Worm (Caenorhabditis elegans) whole organism, L2 larva: ENCODE results near the gene fipr-13.

Experiments used
- ZK546.5 ChIP-seq: sonication (generic microtip); optimal IDR thresholded peaks from 2 replicates; lab custom pipeline; 2017; ENCODE audit warnings: missing biosample characterization, missing genetic modification characterization
- alr-1 ChIP-seq: fragments of 150-350 bp; optimal IDR thresholded peaks from 2 replicates; lab custom pipeline; 2014; ENCODE audit warnings: missing biosample characterization, missing genetic modification characterization
- aly-2 ChIP-seq: fragments of 150-350 bp; optimal IDR thresholded peaks from 2 replicates; lab custom pipeline; 2014; ENCODE audit warnings: missing biosample characterization, missing genetic modification characterization
- ceh-82 ChIP-seq: fragments of 150-350 bp; optimal IDR thresholded peaks from 2 replicates; lab custom pipeline; 2014; ENCODE audit warnings: missing biosample characterization, missing genetic modification characterization
- dmd-4 ChIP-seq: sonication (generic microtip); optimal IDR thresholded peaks from 2 replicates; lab custom pipeline; 2017; ENCODE audit warnings: missing biosample characterization, missing genetic modification characterization
- egl-27 ChIP-seq: sonication (generic microtip); optimal IDR thresholded peaks from 3 replicates; lab custom pipeline; 2017; ENCODE audit warnings: missing biosample characterization, missing genetic modification reagents, missing genetic modification characterization
- fos-1 ChIP-seq: fragments of 150-350 bp; optimal IDR thresholded peaks from 2 replicates; lab custom pipeline; 2014; ENCODE audit warnings: missing biosample characterization, missing genetic modification characterization
- lin-11 ChIP-seq: fragments of 150-350 bp; sonication (generic microtip); optimal IDR thresholded peaks from 2 replicates; lab custom pipeline; 2014; ENCODE audit warnings: missing biosample characterization, missing genetic modification characterization, inconsistent platforms, mixed read lengths
- lsy-2 ChIP-seq, 2 experiments: fragments of 150-350 bp in 1 of 2; sonication (generic microtip) in 1 of 2; optimal IDR thresholded peaks; 2 replicates each; lab custom pipeline; 2014 to 2017; ENCODE audit warnings: missing biosample characterization in 2 of 2, missing genetic modification characterization in 2 of 2
- nhr-11 ChIP-seq: fragments of 150-350 bp; optimal IDR thresholded peaks from 2 replicates; lab custom pipeline; 2014; ENCODE audit warnings: missing biosample characterization, missing genetic modification characterization
- unc-39 ChIP-seq: fragments of 150-350 bp; optimal IDR thresholded peaks from 2 replicates; lab custom pipeline; 2014; ENCODE audit warnings: missing biosample characterization, missing genetic modification characterization
- unc-62 ChIP-seq: fragments of 150-350 bp; optimal IDR thresholded peaks from 2 replicates; lab custom pipeline; 2014; ENCODE audit warnings: missing biosample characterization, missing genetic modification reagents, missing genetic modification characterization
- ztf-11 ChIP-seq: sonication (generic microtip); optimal IDR thresholded peaks from 2 replicates; lab custom pipeline; 2017; ENCODE audit warnings: missing biosample characterization, missing genetic modification characterization

DNA sequence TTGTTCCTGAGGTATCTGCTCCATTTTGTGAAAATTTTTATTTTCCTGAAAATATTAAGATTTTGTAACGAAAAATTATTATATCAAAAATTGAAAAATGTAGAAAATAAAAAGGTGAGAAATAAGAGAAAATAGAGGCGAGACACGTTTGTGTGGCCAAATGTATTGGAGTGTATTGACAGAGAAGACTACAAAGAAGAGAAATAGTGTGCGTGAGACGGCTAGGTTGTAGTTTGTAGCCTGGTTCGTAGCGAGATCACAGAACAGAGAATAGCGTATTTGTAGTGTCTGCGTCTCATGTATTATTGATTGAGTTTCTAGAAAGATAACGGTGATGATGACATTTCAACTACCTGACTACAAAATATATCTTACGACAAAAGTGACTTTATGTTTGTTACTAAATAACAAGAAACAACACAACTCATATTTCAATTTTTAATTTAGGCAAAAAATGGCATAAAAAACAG lies 19.7 kb downstream of the fipr-13 start, which contains the start of gene nhr-12:
- TF ChIP-seq ztf-11 (no peak), lsy-2 (tag; optimal IDR thresholded peaks at IDR 0.05; lab: Kevin White, UChicago) (no peak), alr-1 (tag; lab: Kevin White, UChicago) (no peak), egl-27 (tag; lab: Kevin White, UChicago) (no peak), lin-11 (no peak), nhr-11 (no peak), dmd-4 (no peak), aly-2 (no peak), ceh-82 (tag; lab: Kevin White, UChicago) (no peak), unc-62 (GFP tag; lab: Kevin White, UChicago) (no peak), fos-1 (tag; lab: Kevin White, UChicago) (no peak), ZK546.5 (tag; lab: Kevin White, UChicago) (no peak), unc-39 (tag; lab: Kevin White, UChicago) (no peak)
